Worm (Caenorhabditis elegans): Measurements from ENCODE around the gene clec-256.

DNA sequence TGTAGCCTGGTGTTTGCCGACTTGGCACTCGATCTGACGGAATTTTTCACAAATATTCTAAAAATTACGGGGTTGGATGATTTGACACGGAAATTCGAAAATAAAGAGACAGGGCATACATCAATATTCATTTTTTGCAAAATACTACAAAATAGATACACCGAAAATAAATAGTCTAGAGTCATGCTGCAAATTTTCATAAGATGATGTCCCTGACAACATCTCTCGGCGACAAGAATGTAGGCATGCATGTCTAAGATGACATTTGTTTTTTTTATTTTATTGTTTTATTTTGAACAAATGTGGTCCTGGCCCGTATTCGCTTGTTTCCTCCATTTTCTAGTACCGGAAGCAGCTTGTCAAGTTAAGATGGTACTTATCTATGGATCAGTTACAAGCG is at the start of gene clec-256:
- TF ChIP-seq T22C8.4 (GFP tag; IDR thresholded peaks at IDR 0.05) (no peak), ztf-29 (GFP tag; IDR thresholded peaks at IDR 0.05) (no peak), flt-1 (GFP tag; IDR thresholded peaks at IDR 0.05) (no peak), med-1 (GFP tag; optimal IDR thresholded peaks at IDR 0.05; ENCODE audit: insufficient read depth) (no peak), tab-1 (GFP tag; IDR thresholded peaks at IDR 0.05) (no peak), klf-2 (GFP tag; conservative IDR thresholded peaks at IDR 0.05) (no peak), cog-1 (tag; optimal IDR thresholded peaks at IDR 0.05) (no peak), ztf-23 (GFP tag; IDR thresholded peaks at IDR 0.05) (no peak)

Data from whole organism, midembryonic.